Fruit fly (Drosophila melanogaster) whole organism, embryonic: ENCODE data around the gene mEFTs.

Source experiments
- BEAF-32 ChIP-seq: fragments of 200-800 bp; sonication (Bioruptor generic); optimal IDR thresholded peaks from 3 replicates; lab custom pipeline; 2017; ENCODE audit warnings: missing biosample characterization, missing genetic modification characterization, mild to moderate bottlenecking, moderate library complexity, missing genetic modification reagents
- BtbVII ChIP-seq: fragments of 200-800 bp; sonication (Bioruptor generic); optimal IDR thresholded peaks from 3 replicates; lab custom pipeline; 2017; ENCODE audit warnings: missing biosample characterization, mild to moderate bottlenecking, missing genetic modification characterization
- CG10366 ChIP-seq: fragments of 200-800 bp; sonication (Bioruptor generic); IDR thresholded peaks from 2 replicates; pipeline ENCODE4 v1.3.6; 2022; ENCODE audit warnings: missing biosample characterization, missing genetic modification characterization
- CG11723 ChIP-seq: fragments of 200-800 bp; sonication (Bioruptor generic); optimal IDR thresholded peaks from 2 replicates; lab custom pipeline; 2017; ENCODE audit warnings: missing biosample characterization, mild to moderate bottlenecking, missing genetic modification characterization
- CG12104 ChIP-seq: fragments of 200-800 bp; sonication (Bioruptor generic); optimal IDR thresholded peaks from 3 replicates; lab custom pipeline; 2016; ENCODE audit warnings: missing biosample characterization, missing genetic modification characterization
- CG13424 ChIP-seq: fragments of 200-800 bp; sonication (Bioruptor generic); optimal IDR thresholded peaks from 2 replicates; lab custom pipeline; 2019; ENCODE audit warnings: missing biosample characterization, mild to moderate bottlenecking, missing genetic modification characterization, moderate library complexity
- CG13894 ChIP-seq: fragments of 200-800 bp; sonication (Bioruptor generic); optimal IDR thresholded peaks from 3 replicates; lab custom pipeline; 2018; ENCODE audit warnings: missing biosample characterization, mild to moderate bottlenecking, missing genetic modification characterization, moderate library complexity
- CG14710 ChIP-seq: fragments of 200-800 bp; sonication (Bioruptor generic); optimal IDR thresholded peaks from 3 replicates; lab custom pipeline; 2019; ENCODE audit warnings: missing biosample characterization, mild to moderate bottlenecking, missing genetic modification characterization, moderate library complexity
- CG15011 ChIP-seq: fragments of 200-800 bp; sonication (Bioruptor generic); optimal IDR thresholded peaks from 3 replicates; lab custom pipeline; 2018; ENCODE audit warnings: missing biosample characterization, mild to moderate bottlenecking, missing genetic modification characterization
- CG15479 ChIP-seq: fragments of 200-800 bp; sonication (Bioruptor generic); optimal IDR thresholded peaks from 3 replicates; lab custom pipeline; 2019; ENCODE audit warnings: missing biosample characterization, mild to moderate bottlenecking, missing genetic modification characterization, moderate library complexity
- CG15514 ChIP-seq: fragments of 200-800 bp; sonication (Bioruptor generic); optimal IDR thresholded peaks from 3 replicates; lab custom pipeline; 2017; ENCODE audit warnings: missing biosample characterization, missing genetic modification characterization, mild to moderate bottlenecking, moderate library complexity, missing genetic modification reagents
- CG16779 ChIP-seq: fragments of 200-800 bp; sonication (Bioruptor generic); IDR thresholded peaks from 2 replicates; pipeline ENCODE4 v1.3.6; 2022; ENCODE audit warnings: missing biosample characterization, missing genetic modification characterization
- CG17361 ChIP-seq: fragments of 200-800 bp; sonication (Bioruptor generic); IDR thresholded peaks from 3 replicates; pipeline ENCODE4 v1.3.6; 2022; ENCODE audit warnings: missing biosample characterization, missing genetic modification characterization
- CG17912 ChIP-seq: fragments of 200-800 bp; sonication (Bioruptor generic); optimal IDR thresholded peaks from 2 replicates; lab custom pipeline; 2018; ENCODE audit warnings: missing biosample characterization, mild to moderate bottlenecking, missing genetic modification characterization
- CG2129 ChIP-seq: fragments of 200-800 bp; sonication (Bioruptor generic); IDR thresholded peaks from 2 replicates; pipeline ENCODE4 v1.3.6; 2022; ENCODE audit warnings: missing biosample characterization, missing genetic modification characterization; ENCODE audit not compliant: partially characterized antibody
- CG31441 ChIP-seq: fragments of 200-800 bp; sonication (Bioruptor generic); IDR thresholded peaks from 2 replicates; pipeline ENCODE4 v1.3.6; 2022; ENCODE audit warnings: missing biosample characterization, missing genetic modification characterization
- CG32772 ChIP-seq: fragments of 200-800 bp; sonication (Bioruptor generic); IDR thresholded peaks from 2 replicates; pipeline ENCODE4 v1.3.6; 2022; ENCODE audit warnings: missing biosample characterization, missing genetic modification characterization
- CG3407 ChIP-seq: fragments of 200-800 bp; sonication (Bioruptor generic); optimal IDR thresholded peaks from 2 replicates; lab custom pipeline; 2018; ENCODE audit warnings: missing biosample characterization, mild to moderate bottlenecking, missing genetic modification characterization
- CG43689 ChIP-seq: fragments of 200-800 bp; sonication (Bioruptor generic); IDR thresholded peaks from 2 replicates; pipeline ENCODE4 v1.3.6; 2022; ENCODE audit warnings: missing biosample characterization, missing genetic modification characterization
- CG4707 ChIP-seq: fragments of 200-800 bp; sonication (Bioruptor generic); optimal IDR thresholded peaks from 2 replicates; lab custom pipeline; 2018; ENCODE audit warnings: missing biosample characterization, mild to moderate bottlenecking, missing genetic modification characterization, moderate library complexity
- CG6689 ChIP-seq: fragments of 200-800 bp; sonication (Bioruptor generic); IDR thresholded peaks from 2 replicates; pipeline ENCODE4 v1.3.6; 2022; ENCODE audit warnings: missing biosample characterization, missing genetic modification characterization
- CG7745 ChIP-seq: fragments of 200-800 bp; sonication (Bioruptor generic); optimal IDR thresholded peaks from 2 replicates; lab custom pipeline; 2018; ENCODE audit warnings: missing biosample characterization, mild to moderate bottlenecking, missing genetic modification characterization, moderate library complexity
- CG8290 ChIP-seq, 3 experiments: fragments of 200-800 bp; sonication (Bioruptor generic); optimal IDR thresholded peaks; 2 replicates each; lab custom pipeline; 2016 to 2019; ENCODE audit warnings: missing biosample characterization in 3 of 3, missing genetic modification characterization in 3 of 3, mild to moderate bottlenecking in 2 of 3, moderate library complexity in 1 of 3
- CG9609 ChIP-seq: fragments of 200-800 bp; sonication (Bioruptor generic); optimal IDR thresholded peaks from 3 replicates; lab custom pipeline; 2016; ENCODE audit warnings: missing biosample characterization, missing genetic modification characterization
- CG9817 ChIP-seq: fragments of 200-800 bp; sonication (Bioruptor generic); optimal IDR thresholded peaks from 2 replicates; lab custom pipeline; 2018; ENCODE audit warnings: missing biosample characterization, mild to moderate bottlenecking, missing genetic modification characterization, moderate library complexity
- CHES-1-like ChIP-seq: fragments of 200-800 bp; sonication (Bioruptor generic); optimal IDR thresholded peaks from 2 replicates; lab custom pipeline; 2016; ENCODE audit warnings: missing biosample characterization, missing genetic modification characterization
- Deaf1 ChIP-seq: fragments of 200-800 bp; optimal IDR thresholded peaks from 3 replicates; lab custom pipeline; 2019; ENCODE audit warnings: missing biosample characterization, mild to moderate bottlenecking, missing genetic modification characterization, moderate library complexity
- Dref ChIP-seq: fragments of 200-800 bp; sonication (Bioruptor generic); IDR thresholded peaks from 2 replicates; pipeline ENCODE4 v1.3.6; 2022; ENCODE audit warnings: missing biosample characterization, missing genetic modification characterization
- GATAe ChIP-seq: fragments of 200-800 bp; sonication (Bioruptor generic); conservative IDR thresholded peaks from 2 replicates; pipeline ENCODE4 v1.3.6; 2022; ENCODE audit warnings: missing biosample characterization, missing genetic modification characterization
- Gsc ChIP-seq: fragments of 200-800 bp; sonication (Bioruptor generic); IDR thresholded peaks from 2 replicates; pipeline ENCODE4 v1.3.6; 2022; ENCODE audit warnings: missing biosample characterization, missing genetic modification characterization
- Hand ChIP-seq: fragments of 200-800 bp; sonication (Bioruptor generic); optimal IDR thresholded peaks from 2 replicates; lab custom pipeline; 2017; ENCODE audit warnings: mild to moderate bottlenecking, missing biosample characterization, missing genetic modification reagents, missing genetic modification characterization
- Ptx1 ChIP-seq: fragments of 200-800 bp; sonication (Bioruptor generic); IDR thresholded peaks from 2 replicates; pipeline ENCODE4 v1.3.6; 2022; ENCODE audit warnings: missing biosample characterization, missing genetic modification characterization
- Rfx ChIP-seq: fragments of 200-800 bp; sonication (Bioruptor generic); IDR thresholded peaks from 2 replicates; pipeline ENCODE4 v1.3.6; 2022; ENCODE audit warnings: missing biosample characterization, missing genetic modification characterization
- Tbp ChIP-seq: fragments of >200 bp; optimal IDR thresholded peaks from 2 replicates; lab custom pipeline; 2018; ENCODE audit warnings: missing biosample characterization, missing genetic modification characterization
- aop ChIP-seq: fragments of 200-800 bp; sonication (Bioruptor generic); IDR thresholded peaks from 2 replicates; pipeline ENCODE4 v1.3.6; 2022; ENCODE audit warnings: missing biosample characterization, missing genetic modification characterization
- bab2 ChIP-seq: fragments of 200-800 bp; sonication (Bioruptor generic); optimal IDR thresholded peaks from 2 replicates; lab custom pipeline; 2016; ENCODE audit warnings: missing biosample characterization, missing genetic modification characterization
- gce ChIP-seq: fragments of 200-800 bp; sonication (Bioruptor generic); IDR thresholded peaks from 3 replicates; pipeline ENCODE4 v1.3.6; 2022; ENCODE audit warnings: missing biosample characterization, missing genetic modification characterization
- ham ChIP-seq: fragments of 200-800 bp; sonication (Bioruptor generic); IDR thresholded peaks from 2 replicates; pipeline ENCODE4 v1.3.6; 2022; ENCODE audit warnings: missing biosample characterization, missing genetic modification characterization
- inv ChIP-seq: fragments of 200-800 bp; sonication (Bioruptor generic); IDR thresholded peaks from 2 replicates; pipeline ENCODE4 v1.3.6; 2022; ENCODE audit warnings: missing biosample characterization, missing genetic modification characterization; ENCODE audit not compliant: partially characterized antibody
- jing ChIP-seq: fragments of 200-800 bp; sonication (Bioruptor generic); optimal IDR thresholded peaks from 2 replicates; lab custom pipeline; 2018; ENCODE audit warnings: missing biosample characterization, mild to moderate bottlenecking, missing genetic modification characterization
- kay ChIP-seq: fragments of 200-800 bp; sonication (Bioruptor generic); optimal IDR thresholded peaks from 2 replicates; lab custom pipeline; 2016; ENCODE audit warnings: missing biosample characterization, missing genetic modification characterization
- klu ChIP-seq: fragments of 200-800 bp; sonication (Bioruptor generic); IDR thresholded peaks from 2 replicates; pipeline ENCODE4 v1.3.6; 2022; ENCODE audit warnings: missing biosample characterization, missing genetic modification characterization
- lola ChIP-seq, 3 experiments: fragments of >200 bp in 2 of 3; fragments of 200-800 bp in 1 of 3; sonication (Bioruptor generic) in 1 of 3; optimal IDR thresholded peaks; 2 replicates each; lab custom pipeline; 2017 to 2019; ENCODE audit warnings: missing biosample characterization in 3 of 3, missing genetic modification characterization in 3 of 3, mild to moderate bottlenecking in 1 of 3, moderate library complexity in 1 of 3
- nerfin-2 ChIP-seq: fragments of 200-800 bp; sonication (Bioruptor generic); IDR thresholded peaks from 2 replicates; pipeline ENCODE4 v1.3.6; 2022; ENCODE audit warnings: missing biosample characterization, missing genetic modification characterization; ENCODE audit not compliant: partially characterized antibody
- shn ChIP-seq: fragments of 200-800 bp; sonication (Bioruptor generic); optimal IDR thresholded peaks from 3 replicates; lab custom pipeline; 2016; ENCODE audit warnings: missing biosample characterization, missing genetic modification characterization
- slou ChIP-seq: fragments of 200-800 bp; sonication (Bioruptor generic); optimal IDR thresholded peaks from 3 replicates; lab custom pipeline; 2016; ENCODE audit warnings: missing biosample characterization, missing genetic modification characterization
- wdn ChIP-seq: fragments of 200-800 bp; sonication (Bioruptor generic); IDR thresholded peaks from 2 replicates; pipeline ENCODE4 v1.3.6; 2022; ENCODE audit warnings: missing biosample characterization, missing genetic modification characterization
- zf30C ChIP-seq: fragments of 200-800 bp; sonication (Bioruptor generic); optimal IDR thresholded peaks from 3 replicates; lab custom pipeline; 2018; ENCODE audit warnings: missing biosample characterization, mild to moderate bottlenecking, missing genetic modification characterization

Gene mEFTs

DNA sequence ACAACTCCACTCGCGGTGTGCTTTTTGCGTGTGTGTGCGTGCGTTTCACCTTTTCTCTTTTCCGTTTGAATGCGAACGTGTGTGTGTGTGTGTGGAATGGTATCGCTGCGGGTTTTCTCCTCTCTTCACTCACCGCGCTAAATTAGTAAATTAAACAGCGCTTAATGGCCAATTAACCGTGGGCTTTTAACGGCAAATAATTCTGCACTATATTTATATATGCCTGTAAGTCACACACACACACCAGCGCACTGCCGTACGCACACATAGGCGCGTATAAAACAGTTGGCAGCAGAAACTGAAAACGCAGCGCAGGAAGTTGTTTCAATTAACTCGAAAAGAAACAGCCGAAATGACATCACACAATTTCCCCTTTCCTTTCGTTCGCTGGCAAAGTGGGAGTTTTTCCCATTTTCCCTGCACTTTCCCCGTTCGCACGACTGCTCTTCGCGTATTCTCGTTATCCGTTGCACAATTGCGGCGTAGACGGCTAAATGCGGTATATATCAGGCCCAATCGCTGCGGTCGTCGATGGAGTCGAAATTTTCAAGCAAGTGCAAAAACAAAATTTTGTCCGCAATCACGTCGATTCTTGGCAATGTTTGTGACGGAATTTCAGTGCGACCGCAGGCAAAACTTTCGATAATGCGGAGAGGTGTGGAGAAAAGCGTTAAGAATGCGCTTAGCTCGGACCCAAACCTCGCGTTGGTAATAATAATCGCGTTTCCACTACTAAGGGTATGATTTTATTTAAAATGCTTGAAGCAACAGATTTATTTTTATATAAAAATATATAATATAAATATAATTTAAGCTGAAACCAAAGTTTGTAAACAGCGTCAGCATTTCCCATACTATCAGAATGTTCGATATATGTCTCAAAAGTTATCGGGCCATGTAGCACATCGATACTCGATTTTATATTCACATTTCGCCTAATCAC, 28.1 kb downstream of the mEFTs start, which contains the start of gene BicD (continued):
- TF ChIP-seq CG7745 (tag; lab: Kevin White, UChicago) (peak; percentile 9), nerfin-2 (GFP tag; lab: Robert Waterston, UW) (peak; percentile 45), BEAF-32 (GFP tag; lab: Kevin White, UChicago) (peak; percentile 72), Dref (GFP tag; lab: Robert Waterston, UW) (peak; percentile 77), CG8290 (GFP tag; optimal IDR thresholded peaks at IDR 0.05; lab: Kevin White, UChicago) (peak; percentile 84), CG8290 (tag; optimal IDR thresholded peaks at IDR 0.05; lab: Kevin White, UChicago) (peak in 1 of 2 experiments; percentile 69), CG4707 (GFP tag; lab: Kevin White, UChicago) (no peak), wdn (no peak), Hand (GFP tag; lab: Kevin White, UChicago) (no peak), CG3407 (GFP tag; lab: Kevin White, UChicago) (no peak), CG15011 (GFP tag; lab: Kevin White, UChicago) (no peak), jing (GFP tag; lab: Kevin White, UChicago) (no peak), CG9609 (GFP tag; lab: Kevin White, UChicago) (no peak), CG17361 (GFP tag; lab: Robert Waterston, UW) (0 out of 3 replicates have a peak, but pooled peaks have one; percentile 36), CG16779 (GFP tag; lab: Robert Waterston, UW) (no peak), slou (no peak), CG13894 (peak; percentile 51), ham (no peak), Ptx1 (GFP tag; lab: Robert Waterston, UW) (no peak), gce (GFP tag; lab: Robert Waterston, UW) (no peak), CG9817 (tag; lab: Kevin White, UChicago) (no peak), CHES-1-like (GFP tag; lab: Kevin White, UChicago) (no peak), CG43689 (no peak), bab2 (GFP tag; lab: Kevin White, UChicago) (no peak), inv (GFP tag; lab: Robert Waterston, UW) (peak; percentile 54), CG17912 (GFP tag; lab: Kevin White, UChicago) (peak; percentile 8), CG12104 (no peak), CG32772 (no peak), CG31441 (peak; percentile 47; the same call in 1 of the 2 replicates), Deaf1 (tag; lab: Kevin White, UChicago) (peak; percentile 34), lola (GFP tag; optimal IDR thresholded peaks at IDR 0.05; lab: Kevin White, UChicago) (no peak), Rfx (GFP tag; lab: Robert Waterston, UW) (no peak), CG11723 (no peak), Tbp (GFP tag; lab: Kevin White, UChicago) (no peak), shn (GFP tag; lab: Kevin White, UChicago) (no peak), CG2129 (GFP tag; lab: Robert Waterston, UW) (no peak), zf30C (GFP tag; lab: Kevin White, UChicago) (no peak), CG6689 (GFP tag; lab: Robert Waterston, UW) (no peak), CG10366 (GFP tag; lab: Robert Waterston, UW) (0 out of 2 replicates have a peak, but pooled peaks have one; percentile 8), klu (no peak), CG15479 (no peak), CG14710 (peak; percentile 76), CG13424 (tag; lab: Kevin White, UChicago) (peak; percentile 4), GATAe (no peak), BtbVII (GFP tag; lab: Kevin White, UChicago) (peak; percentile 36), CG15514 (GFP tag; lab: Kevin White, UChicago) (peak; percentile 74), aop (no peak), kay (GFP tag; lab: Kevin White, UChicago) (no peak), Gsc (GFP tag; lab: Robert Waterston, UW) (no peak)
